Worm (Caenorhabditis elegans) whole organism, midembryonic: Measurements from ENCODE around the gene C25E10.16.

ENCODE experiments used
- T22C8.4 ChIP-seq: fragments of 200-800 bp; sonication (Bioruptor generic); IDR thresholded peaks from 2 replicates; pipeline ENCODE4 v1.3.6; 2022; ENCODE audit warnings: missing genetic modification characterization, missing compliant biosample characterization
- cog-1 ChIP-seq: sonication (generic microtip); optimal IDR thresholded peaks from 2 replicates; lab custom pipeline; 2016; ENCODE audit warnings: missing genetic modification characterization, missing compliant biosample characterization
- flt-1 ChIP-seq: fragments of 200-800 bp; sonication (Bioruptor generic); IDR thresholded peaks from 2 replicates; pipeline ENCODE4 v1.3.6; 2022; ENCODE audit warnings: missing genetic modification characterization, missing compliant biosample characterization

- no peak for TF ChIP-seq flt-1 (GFP tag; lab: Robert Waterston, UW)
- no peak for TF ChIP-seq cog-1 (tag; lab: Kevin White, UChicago)
- TF ChIP-seq T22C8.4 (GFP tag; lab: Robert Waterston, UW) = no peak
These were observed 22.0 kb upstream of the C25E10.16 start for ce11 chrV:9081410-9081809.
